Comparison of ENCODE assay signal across 1 fruit fly cellular context in genomic region chrX:15298298-15299069, dm6.
TF ChIP-seq lines count a peak whose summit lies in the region.

No protein-coding gene starts in this region.

TF ChIP-seq in whole organism, embryonic, 481 proteins besides CTCF, POLR2A, EP300 and RAD21 (continued from another document):
- TF ChIP-seq unc-4 (GFP tag; IDR thresholded peaks at IDR 0.05; lab: Robert Waterston, UW; ENCODE audit: partially characterized antibody) (0 out of 2 replicates have a peak, but pooled peaks have one; percentile 24), CG8765 (GFP tag; IDR thresholded peaks at IDR 0.05; lab: Robert Waterston, UW) (peak; percentile 85), Sin3A (optimal IDR thresholded peaks at IDR 0.05; lab: Kevin White, UChicago) (no peak), NfI (GFP tag; optimal IDR thresholded peaks at IDR 0.05; lab: Kevin White, UChicago) (peak; percentile 98), Trl (optimal IDR thresholded peaks at IDR 0.05; lab: Kevin White, UChicago) (peak; percentile 72 to 94), Trl (GFP tag; optimal IDR thresholded peaks at IDR 0.05; lab: Kevin White, UChicago) (peak; percentile 43), Sry-δ (GFP tag; optimal IDR thresholded peaks at IDR 0.05; lab: Kevin White, UChicago) (peak; percentile 13), ATbp (GFP tag; optimal IDR thresholded peaks at IDR 0.05; lab: Kevin White, UChicago) (peak; percentile 97), MBD-R2 (GFP tag; IDR thresholded peaks at IDR 0.05; lab: Robert Waterston, UW) (peak; percentile 91), unpg (GFP tag; optimal IDR thresholded peaks at IDR 0.05; lab: Kevin White, UChicago) (peak; percentile 97), PHDP (tag; optimal IDR thresholded peaks at IDR 0.05; lab: Kevin White, UChicago) (peak; percentile 98), ash1 (GFP tag; optimal IDR thresholded peaks at IDR 0.05; lab: Kevin White, UChicago) (peak; percentile 65), CG10274 (GFP tag; optimal IDR thresholded peaks at IDR 0.05; lab: Kevin White, UChicago) (peak; percentile 91), Med (GFP tag; lab: Kevin White, UChicago) (peak; percentile 90), Lim3 (GFP tag; IDR thresholded peaks at IDR 0.05; lab: Robert Waterston, UW) (peak; percentile 92), org-1 (GFP tag; optimal IDR thresholded peaks at IDR 0.05; lab: Kevin White, UChicago) (peak; percentile 98), CG3281 (GFP tag; optimal IDR thresholded peaks at IDR 0.05; lab: Kevin White, UChicago) (peak; percentile 99), CG16813 (GFP tag; IDR thresholded peaks at IDR 0.05; lab: Robert Waterston, UW; ENCODE audit: partially characterized antibody) (no peak), Drgx (GFP tag; IDR thresholded peaks at IDR 0.05; lab: Robert Waterston, UW) (peak; percentile 95), Doc3 (GFP tag; IDR thresholded peaks at IDR 0.05; lab: Robert Waterston, UW; ENCODE audit: partially characterized antibody) (no peak), Bteb2 (GFP tag; optimal IDR thresholded peaks at IDR 0.05; lab: Kevin White, UChicago) (peak; percentile 83), CG7786 (GFP tag; optimal IDR thresholded peaks at IDR 0.05; lab: Kevin White, UChicago) (peak; percentile 75), phol (tag; optimal IDR thresholded peaks at IDR 0.05; lab: Kevin White, UChicago) (peak; percentile 98), CG30431 (GFP tag; optimal IDR thresholded peaks at IDR 0.05; lab: Kevin White, UChicago) (peak; percentile 96), ara (GFP tag; IDR thresholded peaks at IDR 0.05; lab: Robert Waterston, UW) (peak; percentile 90), CG11695 (GFP tag; IDR thresholded peaks at IDR 0.05; lab: Robert Waterston, UW) (peak; percentile 99), CG7987 (GFP tag; optimal IDR thresholded peaks at IDR 0.05; lab: Kevin White, UChicago) (peak; percentile 86), stc (GFP tag; IDR thresholded peaks at IDR 0.05; lab: Robert Waterston, UW) (peak; percentile 97), CG10979 (tag; optimal IDR thresholded peaks at IDR 0.05; lab: Kevin White, UChicago) (peak; percentile 97), prd (optimal IDR thresholded peaks at IDR 0.05; lab: Kevin White, UChicago) (no peak), prd (GFP tag; IDR thresholded peaks at IDR 0.05; lab: Robert Waterston, UW) (peak; percentile 97), CG7357 (GFP tag; IDR thresholded peaks at IDR 0.05; lab: Robert Waterston, UW) (peak; percentile 94), HLHmδ (GFP tag; optimal IDR thresholded peaks at IDR 0.05; lab: Kevin White, UChicago) (peak; percentile 5), TFAM (GFP tag; optimal IDR thresholded peaks at IDR 0.05; lab: Kevin White, UChicago) (peak; percentile 73), CG2678 (tag; optimal IDR thresholded peaks at IDR 0.05; lab: Kevin White, UChicago) (peak; percentile 99), C15 (GFP tag; IDR thresholded peaks at IDR 0.05; lab: Robert Waterston, UW) (peak; percentile 92), onecut (GFP tag; IDR thresholded peaks at IDR 0.05; lab: Robert Waterston, UW) (peak; percentile 90), run (tag; optimal IDR thresholded peaks at IDR 0.05; lab: Kevin White, UChicago) (peak; percentile 96)
